Worm (Caenorhabditis elegans): Measurements from ENCODE around the gene F20G2.5.

ce11 chrV:13753481-13753880, 17.8 kb upstream of the F20G2.5 start, which contains the start of gene F20G2.1:
- TF ChIP-seq ama-1 (optimal IDR thresholded peaks at IDR 0.05) = no peak
- TF ChIP-seq lin-13 (GFP tag; optimal IDR thresholded peaks at IDR 0.05) = no peak
- no peak for TF ChIP-seq nhr-77 (tag; optimal IDR thresholded peaks at IDR 0.05)
- TF ChIP-seq snpc-4 (tag; optimal IDR thresholded peaks at IDR 0.05) = no peak
- no peak for TF ChIP-seq ZK546.5 (tag; optimal IDR thresholded peaks at IDR 0.05)
- no peak for TF ChIP-seq nhr-12 (tag; optimal IDR thresholded peaks at IDR 0.05)
- no peak for TF ChIP-seq mdl-1 (tag; optimal IDR thresholded peaks at IDR 0.05)
- no peak for TF ChIP-seq nhr-21 (tag; optimal IDR thresholded peaks at IDR 0.05)
- TF ChIP-seq lsy-2 (tag; optimal IDR thresholded peaks at IDR 0.05) = no peak
- TF ChIP-seq nhr-237 (tag; optimal IDR thresholded peaks at IDR 0.05) = no peak
- TF ChIP-seq elt-3 (tag; optimal IDR thresholded peaks at IDR 0.05) = no peak
- no peak for TF ChIP-seq lin-39 (tag; optimal IDR thresholded peaks at IDR 0.05)
- no peak for TF ChIP-seq aly-2 (tag; optimal IDR thresholded peaks at IDR 0.05)
